Worm (Caenorhabditis elegans) whole organism, midembryonic: Measurements from ENCODE around the gene T27A10.2.

Experiments used
- T22C8.4 ChIP-seq: fragments of 200-800 bp; sonication (Bioruptor generic); IDR thresholded peaks from 2 replicates; pipeline ENCODE4 v1.3.6; 2022; ENCODE audit warnings: missing genetic modification characterization, missing compliant biosample characterization
- cog-1 ChIP-seq: sonication (generic microtip); optimal IDR thresholded peaks from 2 replicates; lab custom pipeline; 2016; ENCODE audit warnings: missing genetic modification characterization, missing compliant biosample characterization
- flt-1 ChIP-seq: fragments of 200-800 bp; sonication (Bioruptor generic); IDR thresholded peaks from 2 replicates; pipeline ENCODE4 v1.3.6; 2022; ENCODE audit warnings: missing genetic modification characterization, missing compliant biosample characterization
- klf-2 ChIP-seq: fragments of 200-800 bp; sonication (Bioruptor generic); conservative IDR thresholded peaks from 2 replicates; pipeline ENCODE4 v1.3.6; 2022; ENCODE audit warnings: missing genetic modification reagents, missing genetic modification characterization, missing compliant biosample characterization
- ref-1 ChIP-seq: fragments of 200-800 bp; sonication (Bioruptor generic); conservative IDR thresholded peaks from 2 replicates; pipeline ENCODE4 v1.3.6; 2022; ENCODE audit warnings: missing genetic modification reagents, missing genetic modification characterization, missing compliant biosample characterization
- tab-1 ChIP-seq: fragments of 200-800 bp; sonication (Bioruptor generic); IDR thresholded peaks from 2 replicates; pipeline ENCODE4 v1.3.6; 2022; ENCODE audit warnings: missing genetic modification characterization, missing compliant biosample characterization
- ztf-23 ChIP-seq: fragments of 200-800 bp; sonication (Bioruptor generic); IDR thresholded peaks from 2 replicates; pipeline ENCODE4 v1.3.6; 2022; ENCODE audit warnings: missing genetic modification reagents, missing genetic modification characterization, missing compliant biosample characterization
- ztf-29 ChIP-seq: fragments of 200-800 bp; sonication (Bioruptor generic); IDR thresholded peaks from 2 replicates; pipeline ENCODE4 v1.3.6; 2022; ENCODE audit warnings: missing genetic modification reagents, missing genetic modification characterization, missing compliant biosample characterization

- TF ChIP-seq cog-1 (tag; lab: Kevin White, UChicago) (no peak), ztf-23 (GFP tag; lab: Robert Waterston, UW) (no peak), T22C8.4 (GFP tag; lab: Robert Waterston, UW) (no peak), flt-1 (GFP tag; lab: Robert Waterston, UW) (no peak), tab-1 (GFP tag; lab: Robert Waterston, UW) (no peak), ztf-29 (GFP tag; lab: Robert Waterston, UW) (no peak), ref-1 (GFP tag; lab: Robert Waterston, UW) (no peak), klf-2 (GFP tag; lab: Robert Waterston, UW) (no peak)
These were observed 11.2 kb downstream of the T27A10.2 start for ce11 chrX:3596967-3597366.
